Worm (Caenorhabditis elegans) whole organism, L4/young adult: ENCODE measurements around the gene gplb-1.

Experiments
- W03F9.2 ChIP-seq: fragments of 150-350 bp; optimal IDR thresholded peaks from 2 replicates; lab custom pipeline; 2014; ENCODE audit warnings: missing biosample characterization, missing genetic modification characterization
- dao-5 ChIP-seq: sonication (generic microtip); optimal IDR thresholded peaks from 2 replicates; lab custom pipeline; 2016; ENCODE audit warnings: missing genotype, missing genetic modification characterization, moderate library complexity, missing compliant biosample characterization
- him-1 ChIP-seq: sonication (generic microtip); optimal IDR thresholded peaks from 2 replicates; lab custom pipeline; 2016; ENCODE audit warnings: missing genotype, missing genetic modification reagents, missing genetic modification characterization, missing compliant biosample characterization

gplb-1 gene

DNA sequence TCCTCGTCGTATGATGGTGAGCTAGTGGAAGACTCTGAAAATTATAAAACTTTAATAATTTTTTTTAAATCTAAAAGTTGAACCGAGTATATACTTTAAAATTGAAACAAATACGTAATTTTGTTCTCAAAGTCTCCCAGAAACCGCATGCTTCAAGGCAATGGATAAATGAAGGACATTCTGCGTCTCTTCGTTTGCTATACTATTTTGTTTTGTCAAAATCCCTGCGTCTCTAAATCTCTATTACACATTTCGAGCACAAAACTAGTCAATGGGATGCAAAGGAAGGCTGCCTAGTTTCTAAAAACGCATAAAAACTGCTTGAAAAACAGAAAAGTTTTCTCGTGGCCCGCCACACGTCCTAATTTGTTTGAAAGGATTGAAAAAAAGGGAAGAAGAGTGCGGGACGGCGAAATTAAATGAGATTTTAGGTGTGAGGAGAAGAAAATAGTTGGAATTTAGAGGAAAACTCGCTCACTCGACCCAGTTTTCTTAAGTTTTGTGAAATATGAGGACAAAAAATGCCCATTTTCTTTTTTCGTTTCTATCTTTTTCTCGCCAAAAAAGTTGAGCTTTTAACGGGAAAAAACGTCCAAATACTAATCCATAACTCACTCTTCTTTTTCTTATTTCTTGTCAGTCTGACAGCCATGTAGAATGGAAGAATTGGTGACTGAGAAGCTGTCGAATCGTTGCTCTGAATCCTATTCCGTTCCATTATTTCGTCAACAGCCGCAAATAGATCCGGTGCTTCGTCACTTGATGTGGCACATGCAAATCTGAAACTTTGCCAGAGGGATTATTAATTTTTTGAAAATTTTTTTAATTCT is 42.2 kb downstream of the gplb-1 start:
- TF ChIP-seq him-1 (tag; lab: Kevin White, UChicago) (no peak), dao-5 (tag; lab: Kevin White, UChicago) (no peak), W03F9.2 (tag; lab: Kevin White, UChicago) (no peak)

DNA sequence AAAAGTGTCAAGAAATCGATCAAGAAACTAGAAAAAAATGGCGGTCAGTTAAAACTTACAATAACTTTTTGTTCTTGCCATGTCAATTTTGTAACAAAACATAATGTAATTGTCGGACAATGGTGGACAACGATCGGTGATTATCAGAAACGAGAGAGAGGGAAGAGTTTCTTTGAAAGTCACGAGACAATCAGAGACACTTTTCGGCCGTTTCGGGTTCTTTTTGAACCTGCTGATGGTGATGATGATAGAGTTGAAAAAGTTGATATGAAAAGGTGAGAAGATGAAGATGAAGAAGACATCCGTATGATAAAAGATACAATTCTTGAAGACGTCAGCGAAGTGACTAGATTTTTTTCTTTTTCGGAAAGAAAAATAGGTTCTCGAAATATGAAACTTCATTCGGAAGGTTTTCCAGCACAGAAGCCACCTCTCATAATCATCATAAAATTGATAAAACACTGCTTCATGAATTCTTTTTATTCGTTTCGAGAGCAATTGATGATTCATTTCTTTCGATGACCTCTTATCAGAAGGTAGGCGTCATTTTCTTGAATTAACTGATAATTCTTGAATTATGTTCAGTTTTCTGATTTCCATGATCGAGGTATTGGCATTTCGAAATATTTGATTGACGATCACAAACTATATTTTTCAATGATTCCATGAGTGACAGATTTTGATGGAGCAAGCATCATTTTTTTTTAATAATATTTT is 44.1 kb downstream of the gplb-1 start:
- no peak for TF ChIP-seq W03F9.2 (tag; lab: Kevin White, UChicago)
- no peak for TF ChIP-seq dao-5 (tag; lab: Kevin White, UChicago)
- TF ChIP-seq him-1 (tag; lab: Kevin White, UChicago): no peak

DNA sequence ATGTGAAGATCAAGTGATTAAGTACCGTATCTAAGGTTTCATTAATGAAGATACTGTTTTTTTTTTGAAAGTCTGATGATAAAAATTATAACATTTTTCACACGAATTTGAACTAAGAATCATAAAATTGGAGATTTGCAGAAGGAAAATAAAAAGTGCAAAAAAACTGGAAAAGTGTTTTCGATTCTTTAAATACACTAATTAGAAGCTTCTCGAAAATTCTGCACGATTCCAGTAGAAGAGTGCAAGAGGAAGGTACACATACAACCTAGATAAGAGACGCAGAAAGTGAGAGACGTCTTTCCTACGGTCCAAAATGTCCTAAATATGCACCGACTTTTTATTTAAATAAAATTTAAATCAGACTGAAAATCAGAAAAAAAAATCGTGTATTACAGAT is 44.8 kb downstream of the gplb-1 start:
- TF ChIP-seq dao-5 (tag; lab: Kevin White, UChicago) (no peak), W03F9.2 (tag; lab: Kevin White, UChicago) (no peak), him-1 (tag; lab: Kevin White, UChicago) (no peak)

DNA sequence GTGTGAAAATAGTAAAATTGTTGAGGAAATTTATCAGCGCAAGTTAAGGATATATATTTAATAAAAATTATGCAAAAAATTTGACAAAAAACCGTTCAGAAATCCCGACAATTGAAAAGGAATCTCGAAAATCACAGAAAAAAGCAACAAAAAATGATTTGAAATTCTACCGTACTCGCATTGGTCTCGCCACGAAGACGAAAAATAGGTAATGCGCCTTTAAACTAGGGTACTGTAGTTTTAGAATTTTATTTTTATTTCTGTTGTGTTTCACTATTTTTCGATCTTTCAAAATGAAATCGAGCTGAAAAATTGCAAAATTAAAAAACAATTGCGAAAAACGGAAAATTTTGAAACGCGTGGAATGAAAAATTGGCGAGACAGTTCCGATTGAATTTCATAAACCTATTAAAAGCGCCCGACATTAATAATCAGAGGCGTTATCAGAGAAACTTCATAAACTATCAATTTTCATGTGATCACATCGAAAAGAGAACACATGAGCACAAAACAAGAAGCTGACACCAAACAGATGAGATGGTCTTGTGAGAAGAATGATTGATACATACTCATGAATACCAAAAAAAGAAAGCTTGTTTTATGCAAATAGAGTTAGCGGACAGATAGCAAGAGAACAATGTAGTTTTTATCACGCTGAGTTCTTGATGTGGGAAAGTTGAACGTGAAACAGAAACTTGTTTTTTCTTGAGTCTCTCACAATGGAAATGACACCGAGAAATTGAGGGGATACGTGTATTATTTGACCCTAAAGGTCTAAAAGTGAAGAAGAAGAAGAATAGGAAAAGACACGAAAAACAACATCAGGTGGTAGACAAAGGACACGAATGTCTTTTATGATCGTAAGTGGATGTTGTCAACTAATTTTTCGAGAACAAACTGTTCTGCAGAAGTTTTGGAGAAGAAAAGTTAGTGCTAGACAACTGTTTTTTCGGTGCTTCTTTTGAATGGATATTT is 45.9 kb downstream of the gplb-1 start:
- TF ChIP-seq dao-5 (tag; lab: Kevin White, UChicago): no peak
- TF ChIP-seq him-1 (tag; lab: Kevin White, UChicago): no peak
- TF ChIP-seq W03F9.2 (tag; lab: Kevin White, UChicago): no peak
